Worm (Caenorhabditis elegans) whole organism, mixed stage, embryonic: ENCODE data around the gene F36F12.2.

Experiments
- blmp-1 ChIP-seq: fragments of 150-350 bp; optimal IDR thresholded peaks from 2 replicates; lab custom pipeline; 2014; ENCODE audit warnings: missing biosample characterization, missing genetic modification characterization
- ces-1 ChIP-seq: fragments of 150-350 bp; optimal IDR thresholded peaks from 2 replicates; lab custom pipeline; 2014; ENCODE audit warnings: missing biosample characterization, missing genetic modification reagents, missing genetic modification characterization
- mep-1 ChIP-seq: fragments of 150-350 bp; optimal IDR thresholded peaks from 2 replicates; lab custom pipeline; 2017; ENCODE audit warnings: missing biosample characterization, missing genetic modification reagents, missing genetic modification characterization, inconsistent platforms
- nhr-12 ChIP-seq: fragments of 150-350 bp; optimal IDR thresholded peaks from 2 replicates; lab custom pipeline; 2014; ENCODE audit warnings: missing biosample characterization, missing genetic modification characterization
- nhr-2 ChIP-seq: fragments of 150-350 bp; optimal IDR thresholded peaks from 2 replicates; lab custom pipeline; 2014; ENCODE audit warnings: missing biosample characterization, missing genetic modification characterization
- nhr-237 ChIP-seq: fragments of 150-350 bp; optimal IDR thresholded peaks from 2 replicates; lab custom pipeline; 2014; ENCODE audit warnings: missing biosample characterization, missing genetic modification characterization
- nhr-28 ChIP-seq: fragments of 150-350 bp; optimal IDR thresholded peaks from 2 replicates; lab custom pipeline; 2014; ENCODE audit warnings: missing biosample characterization, missing genetic modification characterization
- nhr-76 ChIP-seq: sonication (generic microtip); optimal IDR thresholded peaks from 2 replicates; lab custom pipeline; 2017; ENCODE audit warnings: missing biosample characterization, missing genetic modification characterization
- pha-4 ChIP-seq: fragments of 150-350 bp; optimal IDR thresholded peaks from 2 replicates; lab custom pipeline; 2018; ENCODE audit warnings: missing biosample characterization, missing genetic modification reagents, missing genetic modification characterization
- snpc-4 ChIP-seq: fragments of 150-350 bp; optimal IDR thresholded peaks from 2 replicates; lab custom pipeline; 2014; ENCODE audit warnings: missing biosample characterization, missing genetic modification characterization
- unc-39 ChIP-seq: fragments of 150-350 bp; optimal IDR thresholded peaks from 2 replicates; lab custom pipeline; 2014; ENCODE audit warnings: missing biosample characterization, missing genetic modification characterization
- zip-8 ChIP-seq: fragments of 150-350 bp; optimal IDR thresholded peaks from 2 replicates; lab custom pipeline; 2014; ENCODE audit warnings: missing biosample characterization, missing genetic modification characterization
- ztf-11 ChIP-seq: fragments of 150-350 bp; optimal IDR thresholded peaks from 2 replicates; lab custom pipeline; 2014; ENCODE audit warnings: missing biosample characterization, missing genetic modification characterization

ce11 chrV:2067419-2067818, 27.7 kb downstream of the F36F12.2 start:
- no peak for TF ChIP-seq ces-1
- TF ChIP-seq blmp-1 (tag; lab: Kevin White, UChicago), result no peak
- no peak for TF ChIP-seq nhr-12 (tag; lab: Kevin White, UChicago)
- no peak for TF ChIP-seq pha-4 (tag; lab: Kevin White, UChicago)
- TF ChIP-seq ztf-11, result no peak
- no peak for TF ChIP-seq nhr-28 (tag; lab: Kevin White, UChicago)
- TF ChIP-seq nhr-2 (tag; lab: Kevin White, UChicago), result no peak
- no peak for TF ChIP-seq mep-1 (tag; lab: Kevin White, UChicago)
- TF ChIP-seq unc-39 (tag; lab: Kevin White, UChicago), result no peak
- TF ChIP-seq snpc-4 (tag; lab: Kevin White, UChicago), result no peak
- TF ChIP-seq nhr-76 (tag; lab: Kevin White, UChicago), result no peak
- no peak for TF ChIP-seq nhr-237 (tag; lab: Kevin White, UChicago)
- no peak for TF ChIP-seq zip-8 (tag; lab: Kevin White, UChicago)
